Worm (Caenorhabditis elegans) whole organism, early embryonic: Measurements from ENCODE around the gene C16C8.7.

Experiments
- F13C5.2 ChIP-seq: sonication (generic microtip); optimal IDR thresholded peaks from 2 replicates; lab custom pipeline; 2017; ENCODE audit warnings: mild to moderate bottlenecking, missing genetic modification characterization, inconsistent platforms, missing compliant biosample characterization
- aly-1 ChIP-seq: sonication (generic microtip); optimal IDR thresholded peaks from 2 replicates; lab custom pipeline; 2016; ENCODE audit warnings: missing genetic modification characterization, missing compliant biosample characterization
- hmg-4 ChIP-seq: fragments of 200-800 bp; sonication (Bioruptor generic); optimal IDR thresholded peaks from 2 replicates; lab custom pipeline; 2018; ENCODE audit warnings: mild to moderate bottlenecking, missing genetic modification characterization, missing compliant biosample characterization
- scrt-1 ChIP-seq: fragments of 200-800 bp; sonication (Bioruptor generic); IDR thresholded peaks from 2 replicates; pipeline ENCODE4 v1.3.6; 2022; ENCODE audit warnings: missing genetic modification characterization, missing compliant biosample characterization
- sea-1 ChIP-seq: fragments of 200-800 bp; sonication (Bioruptor generic); conservative IDR thresholded peaks from 2 replicates; pipeline ENCODE4 v1.3.6; 2022; ENCODE audit warnings: missing genetic modification characterization, missing compliant biosample characterization

ce11 chrII:3414383-3414910 lies 45.5 kb downstream of the C16C8.7 start, which contains the start of the genes F18A12.7 and F18A12.2:
- TF ChIP-seq F13C5.2 (tag; lab: Kevin White, UChicago) (no peak), scrt-1 (GFP tag; lab: Robert Waterston, UW) (no peak), sea-1 (no peak), hmg-4 (GFP tag; lab: Kevin White, UChicago) (no peak), aly-1 (tag; lab: Kevin White, UChicago) (no peak)
